Worm (Caenorhabditis elegans) whole organism, L1 larva: ENCODE results near the gene smg-4.

Source experiments
- C16A3.4 ChIP-seq: fragments of 150-350 bp; optimal IDR thresholded peaks from 2 replicates; lab custom pipeline; 2014; ENCODE audit warnings: missing biosample characterization, missing genetic modification characterization
- Y116A8C.19 ChIP-seq: sonication (generic microtip); optimal IDR thresholded peaks from 2 replicates; lab custom pipeline; 2016; ENCODE audit warnings: missing compliant biosample characterization, missing genetic modification characterization, borderline replicate concordance
- alr-1 ChIP-seq: fragments of 200-800 bp; sonication (Bioruptor generic); optimal IDR thresholded peaks from 2 replicates; lab custom pipeline; 2018; ENCODE audit warnings: borderline replicate concordance, mild to moderate bottlenecking, missing genetic modification characterization, missing compliant biosample characterization
- aly-2 ChIP-seq: fragments of 150-350 bp; optimal IDR thresholded peaks from 2 replicates; lab custom pipeline; 2014; ENCODE audit warnings: missing biosample characterization, missing genetic modification characterization
- blmp-1 ChIP-seq: fragments of 150-350 bp; optimal IDR thresholded peaks from 2 replicates; lab custom pipeline; 2014; ENCODE audit warnings: missing biosample characterization, missing genetic modification characterization
- ceh-88 ChIP-seq: fragments of 200-800 bp; sonication (Bioruptor generic); IDR thresholded peaks from 2 replicates; pipeline ENCODE4 v1.3.6; 2022; ENCODE audit warnings: missing genetic modification characterization, missing compliant biosample characterization
- dsc-1 ChIP-seq: sonication (generic microtip); optimal IDR thresholded peaks from 2 replicates; lab custom pipeline; 2016; ENCODE audit warnings: mild to moderate bottlenecking, missing genetic modification characterization, missing compliant biosample characterization
- efl-1 ChIP-seq, 4 experiments: fragments of 150-350 bp; optimal IDR thresholded peaks in 3 of 4; peaks in 1 of 4; 1 replicate in 1 of 4; 2 replicates in 3 of 4; lab custom pipeline; 2014; ENCODE audit warnings: missing biosample characterization in 2 of 4, missing genetic modification characterization in 2 of 4, missing genetic modification reagents in 2 of 4
- elt-3 ChIP-seq, 6 experiments: fragments of 150-350 bp in 1 of 6; sonication (generic microtip); optimal IDR thresholded peaks; 2 replicates each; lab custom pipeline; 2017 to 2018; ENCODE audit warnings: missing biosample characterization in 6 of 6, missing genetic modification characterization in 6 of 6, inconsistent platforms in 1 of 6
- fkh-10 ChIP-seq: sonication (generic microtip); optimal IDR thresholded peaks from 2 replicates; lab custom pipeline; 2017; ENCODE audit warnings: missing biosample characterization, missing genetic modification reagents, missing genetic modification characterization
- fkh-4 ChIP-seq: sonication (generic microtip); optimal IDR thresholded peaks from 2 replicates; lab custom pipeline; 2016; ENCODE audit warnings: missing compliant biosample characterization, missing genetic modification characterization, borderline replicate concordance
- fkh-8 ChIP-seq: sonication (generic microtip); optimal IDR thresholded peaks from 2 replicates; lab custom pipeline; 2016; ENCODE audit warnings: mild to moderate bottlenecking, missing genetic modification characterization, missing compliant biosample characterization
- grh-1 ChIP-seq: fragments of 200-800 bp; sonication (Bioruptor generic); IDR thresholded peaks from 2 replicates; pipeline ENCODE4 v1.3.6; 2022; ENCODE audit warnings: missing genetic modification reagents, missing genetic modification characterization, missing compliant biosample characterization
- hlh-17 ChIP-seq: fragments of 200-800 bp; sonication (Bioruptor generic); optimal IDR thresholded peaks from 2 replicates; lab custom pipeline; 2018; ENCODE audit warnings: missing genetic modification characterization, mild to moderate bottlenecking, missing compliant biosample characterization, moderate library complexity, borderline replicate concordance
- hlh-4 ChIP-seq: sonication (generic microtip); optimal IDR thresholded peaks from 2 replicates; lab custom pipeline; 2016; ENCODE audit warnings: mild to moderate bottlenecking, missing genetic modification characterization, missing compliant biosample characterization
- hpl-2 ChIP-seq: fragments of 150-350 bp; optimal IDR thresholded peaks from 2 replicates; lab custom pipeline; 2014; ENCODE audit warnings: missing biosample characterization, missing genetic modification reagents, missing genetic modification characterization
- irx-1 ChIP-seq: sonication (generic microtip); optimal IDR thresholded peaks from 2 replicates; lab custom pipeline; 2016; ENCODE audit warnings: missing genetic modification characterization, missing compliant biosample characterization
- jun-1 ChIP-seq: fragments of 150-350 bp; optimal IDR thresholded peaks from 2 replicates; lab custom pipeline; 2014; ENCODE audit warnings: missing biosample characterization, missing genetic modification reagents, missing genetic modification characterization
- lin-13 ChIP-seq: fragments of 150-350 bp; optimal IDR thresholded peaks from 2 replicates; lab custom pipeline; 2014; ENCODE audit warnings: missing biosample characterization, missing genetic modification reagents, missing genetic modification characterization
- lin-14 ChIP-seq: fragments of 200-800 bp; sonication (Bioruptor generic); optimal IDR thresholded peaks from 2 replicates; lab custom pipeline; 2018; ENCODE audit warnings: mild to moderate bottlenecking, missing genetic modification characterization, moderate library complexity, missing compliant biosample characterization
- lin-15B ChIP-seq: fragments of 150-350 bp; sonication (generic microtip); optimal IDR thresholded peaks from 3 replicates; lab custom pipeline; 2014; ENCODE audit warnings: missing biosample characterization, missing genetic modification characterization
- lin-35 ChIP-seq, 2 experiments: fragments of 150-350 bp; optimal IDR thresholded peaks; 2 replicates each; lab custom pipeline; 2014; ENCODE audit warnings: missing biosample characterization in 2 of 2, missing genetic modification characterization in 2 of 2, missing genetic modification reagents in 2 of 2
- lin-39 ChIP-seq: fragments of 150-350 bp; optimal IDR thresholded peaks from 2 replicates; lab custom pipeline; 2014; ENCODE audit warnings: missing biosample characterization, missing genetic modification reagents, missing genetic modification characterization
- lir-3 ChIP-seq: sonication (generic microtip); optimal IDR thresholded peaks from 2 replicates; lab custom pipeline; 2016; ENCODE audit warnings: mild to moderate bottlenecking, missing genetic modification characterization, moderate library complexity, missing compliant biosample characterization; ENCODE audit not compliant: poor library complexity
- lsy-2 ChIP-seq, 2 experiments: fragments of 150-350 bp; optimal IDR thresholded peaks; 2 replicates each; lab custom pipeline; 2014; ENCODE audit warnings: missing biosample characterization in 2 of 2, missing genetic modification characterization in 2 of 2
- mab-9 ChIP-seq: fragments of 200-800 bp; sonication (Bioruptor generic); IDR thresholded peaks from 2 replicates; pipeline ENCODE4 v1.3.6; 2022; ENCODE audit warnings: missing genetic modification reagents, missing genetic modification characterization, missing compliant biosample characterization
- nhr-20 ChIP-seq: sonication (generic microtip); optimal IDR thresholded peaks from 2 replicates; lab custom pipeline; 2016; ENCODE audit warnings: mild to moderate bottlenecking, missing genetic modification characterization, missing compliant biosample characterization
- nhr-237 ChIP-seq: fragments of 150-350 bp; optimal IDR thresholded peaks from 2 replicates; lab custom pipeline; 2014; ENCODE audit warnings: missing biosample characterization, missing genetic modification characterization
- nhr-76 ChIP-seq: sonication (generic microtip); optimal IDR thresholded peaks from 2 replicates; lab custom pipeline; 2017; ENCODE audit warnings: missing biosample characterization, missing genetic modification characterization
- nhr-77 ChIP-seq: fragments of 150-350 bp; optimal IDR thresholded peaks from 2 replicates; lab custom pipeline; 2014; ENCODE audit warnings: missing biosample characterization, missing genetic modification characterization
- nhr-84 ChIP-seq: sonication (generic microtip); optimal IDR thresholded peaks from 2 replicates; lab custom pipeline; 2017; ENCODE audit warnings: missing biosample characterization, missing genetic modification characterization
- nhr-85 ChIP-seq: sonication (generic microtip); peaks from one replicate; lab custom pipeline; 2016; ENCODE audit warnings: missing genetic modification characterization, inconsistent platforms, missing compliant biosample characterization
- nhr-90 ChIP-seq: sonication (generic microtip); optimal IDR thresholded peaks from 2 replicates; lab custom pipeline; 2016; ENCODE audit warnings: mild to moderate bottlenecking, missing genetic modification characterization, missing compliant biosample characterization; ENCODE audit not compliant: poor library complexity
- pag-3 ChIP-seq: sonication (generic microtip); optimal IDR thresholded peaks from 2 replicates; lab custom pipeline; 2017; ENCODE audit warnings: missing genetic modification characterization, mild to moderate bottlenecking, missing compliant biosample characterization, antibody characterized with exemption, borderline replicate concordance; ENCODE audit not compliant: insufficient read depth
- pax-3 ChIP-seq: fragments of 200-800 bp; sonication (Bioruptor generic); optimal IDR thresholded peaks from 2 replicates; lab custom pipeline; 2018; ENCODE audit warnings: mild to moderate bottlenecking, missing genetic modification characterization, moderate library complexity, missing compliant biosample characterization
- snpc-4 ChIP-seq: fragments of 150-350 bp; optimal IDR thresholded peaks from 2 replicates; lab custom pipeline; 2014; ENCODE audit warnings: missing biosample characterization, missing genetic modification characterization
- snu-23 ChIP-seq: sonication (generic microtip); optimal IDR thresholded peaks from 2 replicates; lab custom pipeline; 2016; ENCODE audit warnings: missing genetic modification characterization, missing compliant biosample characterization
- sox-4 ChIP-seq: sonication (generic microtip); optimal IDR thresholded peaks from 2 replicates; lab custom pipeline; 2016; ENCODE audit warnings: missing genetic modification characterization, missing compliant biosample characterization
- sptf-1 ChIP-seq: fragments of 150-350 bp; optimal IDR thresholded peaks from 2 replicates; lab custom pipeline; 2014; ENCODE audit warnings: missing biosample characterization, missing genetic modification characterization
- sup-37 ChIP-seq: fragments of 200-800 bp; sonication (Bioruptor generic); optimal IDR thresholded peaks from 2 replicates; lab custom pipeline; 2018; ENCODE audit warnings: mild to moderate bottlenecking, missing genetic modification characterization, missing compliant biosample characterization
- swsn-7 ChIP-seq: sonication (generic microtip); optimal IDR thresholded peaks from 2 replicates; lab custom pipeline; 2016; ENCODE audit warnings: missing genetic modification characterization, missing compliant biosample characterization
- tbx-2 ChIP-seq: sonication (generic microtip); optimal IDR thresholded peaks from 2 replicates; lab custom pipeline; 2016; ENCODE audit warnings: missing genetic modification characterization, missing compliant biosample characterization
- tlp-1 ChIP-seq: fragments of 150-350 bp; optimal IDR thresholded peaks from 2 replicates; lab custom pipeline; 2014; ENCODE audit warnings: missing biosample characterization, missing genetic modification characterization
- unc-130 ChIP-seq: fragments of 150-350 bp; optimal IDR thresholded peaks from 2 replicates; lab custom pipeline; 2017; ENCODE audit warnings: missing biosample characterization, missing genetic modification characterization, inconsistent platforms
- unc-30 ChIP-seq: sonication (generic microtip); optimal IDR thresholded peaks from 2 replicates; lab custom pipeline; 2017; ENCODE audit warnings: missing biosample characterization, missing genetic modification characterization
- unc-62 ChIP-seq: fragments of 150-350 bp; optimal IDR thresholded peaks from 2 replicates; lab custom pipeline; 2014; ENCODE audit warnings: missing biosample characterization, missing genetic modification reagents, missing genetic modification characterization
- unc-98 ChIP-seq: fragments of 200-800 bp; sonication (Bioruptor generic); IDR thresholded peaks from 2 replicates; pipeline ENCODE4 v1.3.6; 2022; ENCODE audit warnings: missing genetic modification characterization, missing compliant biosample characterization
- ztf-11 ChIP-seq, 2 experiments: sonication (generic microtip); optimal IDR thresholded peaks; 2 replicates each; lab custom pipeline; 2016 to 2017; ENCODE audit warnings: missing genetic modification characterization in 2 of 2, missing biosample characterization in 1 of 2, missing compliant biosample characterization in 1 of 2

smg-4 gene

DNA sequence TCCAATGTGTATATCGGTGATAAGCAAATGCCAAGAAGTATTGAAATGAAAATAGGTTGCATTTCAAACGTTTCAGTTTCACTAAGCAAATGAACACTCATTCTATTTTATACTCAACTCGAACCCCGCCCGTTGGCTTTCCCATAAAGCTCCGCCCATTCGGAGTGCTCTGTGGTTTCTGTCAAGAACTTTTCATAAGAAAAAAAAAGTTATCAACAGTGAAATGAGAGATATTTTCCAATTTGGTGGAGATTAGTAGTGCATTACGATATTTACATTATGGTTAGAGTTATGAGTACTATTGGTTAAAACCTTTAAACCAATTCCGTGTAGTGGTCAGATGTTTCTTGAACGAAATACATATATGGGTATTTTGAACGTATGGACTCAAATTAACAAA, 27.2 kb downstream of the smg-4 start, which contains the start of gene F58E6.4:
Gene F58E6.4, minus strand, starts transcription at position 101 of the 400 bp plus-strand sequence.
- no peak for TF ChIP-seq pag-3 (tag; lab: Kevin White, UChicago)

ce11 chrV:9744934-9745333, 32.6 kb downstream of the smg-4 start, which contains the start of gene F58E6.13:
Gene F58E6.13, plus strand, starts transcription at chrV:9745234.
- TF ChIP-seq swsn-7 (tag; lab: Kevin White, UChicago), result no peak
- no peak for TF ChIP-seq lin-39 (tag; lab: Kevin White, UChicago)
- no peak for TF ChIP-seq lin-13 (GFP tag; lab: Kevin White, UChicago)
- TF ChIP-seq dsc-1, result no peak
- no peak for TF ChIP-seq nhr-85 (tag; lab: Kevin White, UChicago)
- no peak for TF ChIP-seq ceh-88
- no peak for TF ChIP-seq hpl-2
- TF ChIP-seq lin-15B (tag; lab: Kevin White, UChicago), result no peak
- no peak for TF ChIP-seq sup-37 (GFP tag; lab: Kevin White, UChicago)
- no peak for TF ChIP-seq nhr-77 (tag; lab: Kevin White, UChicago)
- no peak for TF ChIP-seq mab-9
- TF ChIP-seq pax-3 (tag; lab: Kevin White, UChicago), result no peak
- no peak for TF ChIP-seq aly-2
- TF ChIP-seq sox-4 (tag; lab: Kevin White, UChicago), result no peak
- TF ChIP-seq nhr-237 (tag; lab: Kevin White, UChicago), result no peak
- no peak for TF ChIP-seq unc-62 (GFP tag; lab: Kevin White, UChicago)
- TF ChIP-seq, all 84 proteins: peak for 0

- TF ChIP-seq dsc-1 (no peak), nhr-20 (tag; lab: Kevin White, UChicago) (peak; percentile 70), tlp-1 (no peak), nhr-84 (tag; lab: Kevin White, UChicago) (no peak), sptf-1 (no peak), swsn-7 (tag; lab: Kevin White, UChicago) (no peak), hlh-4 (no peak), lin-35 (GFP tag; optimal IDR thresholded peaks at IDR 0.05; lab: Kevin White, UChicago) (peak in 1 of 2 experiments; percentile 57), unc-98 (no peak), hlh-17 (no peak), tbx-2 (tag; lab: Kevin White, UChicago) (peak; percentile 47), blmp-1 (tag; lab: Kevin White, UChicago) (peak; percentile 86), unc-130 (tag; lab: Kevin White, UChicago) (peak; percentile 35), irx-1 (no peak), ztf-11 (tag; optimal IDR thresholded peaks at IDR 0.05; lab: Kevin White, UChicago) (no peak), nhr-85 (tag; lab: Kevin White, UChicago) (peak; percentile 93), fkh-8 (tag; lab: Kevin White, UChicago) (no peak), lir-3 (tag; lab: Kevin White, UChicago) (no peak), pax-3 (tag; lab: Kevin White, UChicago) (no peak), unc-30 (tag; lab: Kevin White, UChicago) (no peak), sup-37 (GFP tag; lab: Kevin White, UChicago) (no peak), grh-1 (GFP tag; lab: Robert Waterston, UW) (peak; percentile 81), jun-1 (tag; lab: Kevin White, UChicago) (no peak), snu-23 (peak; percentile 66), C16A3.4 (tag; lab: Kevin White, UChicago) (peak; percentile 20), snpc-4 (tag; lab: Kevin White, UChicago) (no peak), Y116A8C.19 (tag; lab: Kevin White, UChicago) (no peak), fkh-4 (no peak), lin-14 (peak; percentile 69), lin-15B (tag; lab: Kevin White, UChicago) (no peak), efl-1 (optimal IDR thresholded peaks at IDR 0.05; lab: Kevin White, UChicago) (no peak), efl-1 (GFP tag; optimal IDR thresholded peaks at IDR 0.05 in 1 of 2; lab: Kevin White, UChicago) (peak in 1 of 2 experiments; percentile 64), nhr-90 (peak; percentile 26), alr-1 (tag; lab: Kevin White, UChicago) (no peak), lsy-2 (tag; optimal IDR thresholded peaks at IDR 0.05; lab: Kevin White, UChicago) (peak in 1 of 2 experiments; percentile 48), fkh-10 (GFP tag; lab: Kevin White, UChicago) (no peak), elt-3 (tag; optimal IDR thresholded peaks at IDR 0.05; lab: Kevin White, UChicago) (peak in 2 of 6 experiments; percentile 18 to 91), nhr-237 (tag; lab: Kevin White, UChicago) (no peak), nhr-76 (tag; lab: Kevin White, UChicago) (no peak)
Measured at ce11 chrV:9740858-9741257, 36.7 kb downstream of the smg-4 start, which contains the start of gene sta-2. Gene sta-2, plus strand, starts transcription at chrV:9741206.
